Worm (Caenorhabditis elegans) whole organism, L1 larva: Measurements from ENCODE around the gene srw-87.

Experiments used
- F16B12.6 ChIP-seq: fragments of 150-350 bp; optimal IDR thresholded peaks from 2 replicates; lab custom pipeline; 2014; ENCODE audit warnings: missing biosample characterization, missing genetic modification characterization
- Y116A8C.19 ChIP-seq: sonication (generic microtip); optimal IDR thresholded peaks from 2 replicates; lab custom pipeline; 2016; ENCODE audit warnings: missing compliant biosample characterization, missing genetic modification characterization, borderline replicate concordance
- alr-1 ChIP-seq: fragments of 200-800 bp; sonication (Bioruptor generic); optimal IDR thresholded peaks from 2 replicates; lab custom pipeline; 2018; ENCODE audit warnings: borderline replicate concordance, mild to moderate bottlenecking, missing genetic modification characterization, missing compliant biosample characterization
- ama-1 ChIP-seq: fragments of 150-350 bp; optimal IDR thresholded peaks from 2 replicates; lab custom pipeline; 2014
- ceh-63 ChIP-seq: fragments of 200-800 bp; sonication (Bioruptor generic); optimal IDR thresholded peaks from 2 replicates; lab custom pipeline; 2018; ENCODE audit warnings: mild to moderate bottlenecking, missing genetic modification characterization, missing compliant biosample characterization
- ceh-82 ChIP-seq, 3 experiments: fragments of 150-350 bp in 1 of 3; sonication (generic microtip) in 2 of 3; optimal IDR thresholded peaks; 2 replicates each; lab custom pipeline; 2014 to 2017; ENCODE audit warnings: missing biosample characterization in 3 of 3, missing genetic modification characterization in 3 of 3
- ceh-90 ChIP-seq: sonication (generic microtip); optimal IDR thresholded peaks from 2 replicates; lab custom pipeline; 2016; ENCODE audit warnings: missing genetic modification characterization, missing compliant biosample characterization
- efl-3 ChIP-seq: fragments of 200-800 bp; sonication (Bioruptor generic); optimal IDR thresholded peaks from 2 replicates; lab custom pipeline; 2018; ENCODE audit warnings: mild to moderate bottlenecking, missing genetic modification characterization, missing compliant biosample characterization
- egl-13 ChIP-seq: sonication (generic microtip); optimal IDR thresholded peaks from 2 replicates; lab custom pipeline; 2016; ENCODE audit warnings: missing genotype, missing genetic modification reagents, missing genetic modification characterization, missing compliant biosample characterization
- egl-27 ChIP-seq, 2 experiments: fragments of 150-350 bp in 1 of 2; sonication (generic microtip); optimal IDR thresholded peaks; 3 replicates each; lab custom pipeline; 2017 to 2018; ENCODE audit warnings: missing biosample characterization in 2 of 2, missing genetic modification characterization in 2 of 2, missing genetic modification reagents in 2 of 2
- elt-2 ChIP-seq: sonication (generic microtip); optimal IDR thresholded peaks from 2 replicates; lab custom pipeline; 2016; ENCODE audit warnings: missing genetic modification characterization, mild to moderate bottlenecking, inconsistent platforms, missing compliant biosample characterization, missing genetic modification reagents
- ets-5 ChIP-seq: fragments of 200-800 bp; sonication (Bioruptor generic); IDR thresholded peaks from 2 replicates; pipeline ENCODE4 v1.3.6; 2022; ENCODE audit warnings: missing genetic modification characterization, missing compliant biosample characterization
- fkh-8 ChIP-seq: sonication (generic microtip); optimal IDR thresholded peaks from 2 replicates; lab custom pipeline; 2016; ENCODE audit warnings: mild to moderate bottlenecking, missing genetic modification characterization, missing compliant biosample characterization
- fos-1 ChIP-seq: fragments of 150-350 bp; optimal IDR thresholded peaks from 2 replicates; lab custom pipeline; 2014; ENCODE audit warnings: missing biosample characterization, missing genetic modification characterization
- isw-1 ChIP-seq: fragments of 200-800 bp; sonication (Bioruptor generic); IDR thresholded peaks from 2 replicates; pipeline ENCODE4 v1.3.6; 2022; ENCODE audit warnings: missing genetic modification characterization, missing compliant biosample characterization
- lin-13 ChIP-seq: fragments of 150-350 bp; optimal IDR thresholded peaks from 2 replicates; lab custom pipeline; 2014; ENCODE audit warnings: missing biosample characterization, missing genetic modification reagents, missing genetic modification characterization
- lsy-2 ChIP-seq, 2 experiments: fragments of 150-350 bp; optimal IDR thresholded peaks; 2 replicates each; lab custom pipeline; 2014; ENCODE audit warnings: missing biosample characterization in 2 of 2, missing genetic modification characterization in 2 of 2
- mef-2 ChIP-seq: fragments of 150-350 bp; optimal IDR thresholded peaks from 2 replicates; lab custom pipeline; 2014; ENCODE audit warnings: missing biosample characterization, missing genetic modification characterization
- mep-1 ChIP-seq: fragments of 150-350 bp; optimal IDR thresholded peaks from 2 replicates; lab custom pipeline; 2014; ENCODE audit warnings: missing biosample characterization, missing genetic modification characterization
- nhr-12 ChIP-seq: sonication (generic microtip); optimal IDR thresholded peaks from 2 replicates; lab custom pipeline; 2017; ENCODE audit warnings: missing biosample characterization, missing genetic modification characterization
- nhr-20 ChIP-seq: sonication (generic microtip); optimal IDR thresholded peaks from 2 replicates; lab custom pipeline; 2016; ENCODE audit warnings: mild to moderate bottlenecking, missing genetic modification characterization, missing compliant biosample characterization
- nhr-28 ChIP-seq: fragments of 150-350 bp; optimal IDR thresholded peaks from 2 replicates; lab custom pipeline; 2014; ENCODE audit warnings: missing biosample characterization, missing genetic modification characterization
- nhr-77 ChIP-seq: fragments of 150-350 bp; optimal IDR thresholded peaks from 2 replicates; lab custom pipeline; 2014; ENCODE audit warnings: missing biosample characterization, missing genetic modification characterization
- nhr-84 ChIP-seq: sonication (generic microtip); optimal IDR thresholded peaks from 2 replicates; lab custom pipeline; 2017; ENCODE audit warnings: missing biosample characterization, missing genetic modification characterization
- nhr-90 ChIP-seq: sonication (generic microtip); optimal IDR thresholded peaks from 2 replicates; lab custom pipeline; 2016; ENCODE audit warnings: mild to moderate bottlenecking, missing genetic modification characterization, missing compliant biosample characterization; ENCODE audit not compliant: poor library complexity
- pqm-1 ChIP-seq: sonication (generic microtip); optimal IDR thresholded peaks from 3 replicates; lab custom pipeline; 2017; ENCODE audit warnings: missing biosample characterization, missing genetic modification characterization
- rnt-1 ChIP-seq: sonication (generic microtip); optimal IDR thresholded peaks from 2 replicates; lab custom pipeline; 2016; ENCODE audit warnings: mild to moderate bottlenecking, missing genetic modification characterization, moderate library complexity, missing compliant biosample characterization
- snu-23 ChIP-seq: sonication (generic microtip); optimal IDR thresholded peaks from 2 replicates; lab custom pipeline; 2016; ENCODE audit warnings: missing genetic modification characterization, missing compliant biosample characterization
- sox-4 ChIP-seq: sonication (generic microtip); optimal IDR thresholded peaks from 2 replicates; lab custom pipeline; 2016; ENCODE audit warnings: missing genetic modification characterization, missing compliant biosample characterization
- swsn-7 ChIP-seq: sonication (generic microtip); optimal IDR thresholded peaks from 2 replicates; lab custom pipeline; 2016; ENCODE audit warnings: missing genetic modification characterization, missing compliant biosample characterization
- tlp-1 ChIP-seq: fragments of 150-350 bp; optimal IDR thresholded peaks from 2 replicates; lab custom pipeline; 2014; ENCODE audit warnings: missing biosample characterization, missing genetic modification characterization
- unc-130 ChIP-seq: fragments of 150-350 bp; optimal IDR thresholded peaks from 2 replicates; lab custom pipeline; 2017; ENCODE audit warnings: missing biosample characterization, missing genetic modification characterization, inconsistent platforms
- unc-30 ChIP-seq: sonication (generic microtip); optimal IDR thresholded peaks from 2 replicates; lab custom pipeline; 2017; ENCODE audit warnings: missing biosample characterization, missing genetic modification characterization
- unc-86 ChIP-seq: sonication (generic microtip); optimal IDR thresholded peaks from 2 replicates; lab custom pipeline; 2016; ENCODE audit warnings: missing genetic modification characterization, missing compliant biosample characterization
- vab-15 ChIP-seq: sonication (generic microtip); optimal IDR thresholded peaks from 2 replicates; lab custom pipeline; 2017; ENCODE audit warnings: missing genotype, mild to moderate bottlenecking, missing genetic modification characterization, missing compliant biosample characterization
- zag-1 ChIP-seq: fragments of 150-350 bp; optimal IDR thresholded peaks from 2 replicates; lab custom pipeline; 2014; ENCODE audit warnings: missing biosample characterization, missing genetic modification characterization

The srw-87 gene

DNA sequence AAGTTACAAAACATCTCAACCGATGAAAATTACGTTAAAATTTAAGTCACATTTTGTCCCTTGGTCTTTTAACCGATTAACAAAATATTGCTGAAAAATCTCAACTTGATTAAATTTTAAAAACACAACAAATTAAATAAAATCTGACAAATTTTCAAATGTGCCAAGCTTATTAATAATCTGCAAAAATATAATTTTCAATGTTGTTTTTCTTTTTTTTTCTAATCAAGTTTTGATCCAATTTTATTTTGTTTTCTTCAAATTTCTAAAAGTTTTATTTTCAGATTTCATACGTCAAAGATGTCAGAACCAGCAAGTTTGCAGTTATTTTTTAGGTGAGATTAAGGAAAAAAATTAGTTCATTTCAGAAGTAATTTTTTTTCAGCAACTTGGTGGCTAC lies at the start of gene srw-87:
Gene srw-87, plus strand, starts transcription at position 301 of the 400 bp plus-strand sequence.
- TF ChIP-seq egl-27 (tag; optimal IDR thresholded peaks at IDR 0.05; lab: Kevin White, UChicago), result no peak
- TF ChIP-seq F16B12.6 (tag; lab: Kevin White, UChicago), result no peak
- TF ChIP-seq nhr-90 (tag; lab: Kevin White, UChicago), result no peak
- no peak for TF ChIP-seq nhr-28 (tag; lab: Kevin White, UChicago)
- no peak for TF ChIP-seq ceh-82 (tag; optimal IDR thresholded peaks at IDR 0.05; lab: Kevin White, UChicago)
- TF ChIP-seq nhr-20 (tag; lab: Kevin White, UChicago), result no peak

DNA sequence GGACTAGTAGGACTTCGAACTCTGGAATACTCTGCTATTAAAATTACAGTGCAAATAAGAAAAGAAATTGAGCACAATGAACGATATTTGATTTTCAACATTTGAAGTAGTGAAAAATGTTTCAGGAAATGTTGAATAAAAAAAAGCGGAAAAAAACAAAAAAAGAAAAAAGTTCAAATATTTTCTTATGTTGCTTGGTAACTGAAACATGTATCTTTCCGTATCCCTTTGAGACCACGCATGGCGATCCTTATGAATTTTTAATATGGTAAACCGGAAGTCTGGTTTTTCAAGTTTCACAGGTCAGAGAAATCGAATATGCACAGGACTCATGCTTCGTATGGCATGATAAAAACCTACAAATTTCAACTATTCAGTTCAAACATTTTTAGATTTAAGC lies 48.8 kb upstream of the srw-87 start, which contains the start of gene F28G4.3:
Gene F28G4.3, minus strand, starts transcription at position 101 of the 400 bp plus-strand sequence.
- no peak for TF ChIP-seq unc-30 (tag; lab: Kevin White, UChicago)
- TF ChIP-seq nhr-84 (tag; lab: Kevin White, UChicago), result no peak
- TF ChIP-seq elt-2 (tag; lab: Kevin White, UChicago), result no peak
- no peak for TF ChIP-seq nhr-12 (tag; lab: Kevin White, UChicago)
- TF ChIP-seq nhr-77 (tag; lab: Kevin White, UChicago), result no peak
- no peak for TF ChIP-seq swsn-7 (tag; lab: Kevin White, UChicago)
- no peak for TF ChIP-seq ets-5 (GFP tag; lab: Robert Waterston, UW)
- no peak for TF ChIP-seq unc-86 (tag; lab: Kevin White, UChicago)
- TF ChIP-seq ceh-90, result no peak
- no peak for TF ChIP-seq lsy-2 (tag; optimal IDR thresholded peaks at IDR 0.05; lab: Kevin White, UChicago)
- no peak for TF ChIP-seq zag-1 (tag; lab: Kevin White, UChicago)
- no peak for TF ChIP-seq ceh-63
- TF ChIP-seq efl-3 (GFP tag; lab: Kevin White, UChicago), result no peak
- no peak for TF ChIP-seq ama-1 (lab: Kevin White, UChicago)
- TF ChIP-seq snu-23, result no peak
- no peak for TF ChIP-seq sox-4 (tag; lab: Kevin White, UChicago)

ce11 chrV:16292409-16292808 lies 44.0 kb upstream of the srw-87 start, which contains the start of gene oac-5:
Gene oac-5 (plus strand): TSS chrV:16292709.
- TF ChIP-seq egl-13 (tag; lab: Kevin White, UChicago), result no peak
- peak; percentile 23 for TF ChIP-seq elt-2 (tag; lab: Kevin White, UChicago)
- no peak for TF ChIP-seq vab-15 (tag; lab: Kevin White, UChicago)

DNA sequence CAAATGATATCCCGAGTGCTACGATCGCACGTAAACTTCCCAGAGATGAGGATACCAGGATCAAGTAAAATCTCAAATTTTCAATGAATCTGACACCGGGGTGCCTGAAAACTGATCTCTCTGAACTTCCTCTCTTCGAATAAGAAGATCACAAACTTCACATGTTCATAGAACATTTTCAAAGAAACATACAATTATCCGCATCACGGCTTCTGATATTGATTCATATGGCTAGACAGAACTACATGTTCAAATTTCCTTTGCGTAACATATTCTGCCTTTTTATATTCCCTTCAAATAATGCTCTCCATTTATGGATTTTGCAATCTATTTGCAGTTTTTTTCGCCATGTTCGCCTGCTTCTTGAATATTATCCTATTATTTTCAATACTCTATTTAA lies 39.4 kb upstream of the srw-87 start, which contains the start of gene srbc-83:
Gene srbc-83, plus strand, starts transcription at position 301 of the 400 bp plus-strand sequence.
- TF ChIP-seq tlp-1 (no peak), ceh-90 (no peak), zag-1 (tag; lab: Kevin White, UChicago) (no peak), sox-4 (tag; lab: Kevin White, UChicago) (no peak), lin-13 (GFP tag; lab: Kevin White, UChicago) (no peak), efl-3 (GFP tag; lab: Kevin White, UChicago) (no peak), mep-1 (tag; lab: Kevin White, UChicago) (no peak), Y116A8C.19 (no peak), unc-130 (no peak)

ce11 chrV:16298669-16299068 lies 37.8 kb upstream of the srw-87 start, which contains the start of gene srbc-84:
Gene srbc-84 (plus strand): TSS chrV:16298969.
- TF ChIP-seq tlp-1, result no peak
- TF ChIP-seq fos-1 (tag; lab: Kevin White, UChicago), result no peak
- TF ChIP-seq fkh-8, result no peak
- TF ChIP-seq alr-1 (tag; lab: Kevin White, UChicago), result no peak

DNA sequence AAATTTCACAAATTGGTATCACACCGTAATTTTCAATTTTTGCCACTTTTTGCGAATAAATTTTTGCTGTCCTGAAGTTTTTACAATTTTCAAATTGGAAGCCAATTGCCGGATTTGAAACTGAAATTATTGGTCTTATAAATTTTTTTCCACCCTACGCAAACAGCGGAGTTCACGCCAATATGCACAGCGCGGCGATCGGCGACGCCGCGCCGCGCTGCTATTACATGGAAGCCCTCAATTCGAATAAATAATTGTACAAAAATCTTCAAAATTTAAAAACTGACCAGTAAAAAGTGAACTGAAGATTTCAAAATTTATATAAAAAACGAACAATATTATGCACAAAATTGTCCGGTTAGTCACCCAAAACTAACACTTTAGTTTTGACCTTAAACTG lies 36.6 kb upstream of the srw-87 start:
- TF ChIP-seq mef-2 (no peak), fos-1 (tag; lab: Kevin White, UChicago) (no peak), rnt-1 (tag; lab: Kevin White, UChicago) (no peak), pqm-1 (no peak), F16B12.6 (tag; lab: Kevin White, UChicago) (peak; percentile 29), isw-1 (no peak)
- TF ChIP-seq, all 84 proteins: peak for 1
